Worm (Caenorhabditis elegans) whole organism, L2 larva: ENCODE measurements around the gene cpl-1.

Experiments used
- C34F6.9 ChIP-seq: fragments of 150-350 bp; optimal IDR thresholded peaks from 2 replicates; lab custom pipeline; 2014; ENCODE audit warnings: missing biosample characterization, missing genetic modification characterization
- F13H6.1 ChIP-seq: sonication (generic microtip); optimal IDR thresholded peaks from 2 replicates; lab custom pipeline; 2016; ENCODE audit warnings: missing genetic modification characterization, missing compliant biosample characterization
- R02D3.7 ChIP-seq: fragments of 150-350 bp; optimal IDR thresholded peaks from 2 replicates; lab custom pipeline; 2014; ENCODE audit warnings: missing biosample characterization, missing genetic modification characterization
- Y55F3AM.14 ChIP-seq: fragments of 200-800 bp; sonication (Bioruptor generic); optimal IDR thresholded peaks from 2 replicates; lab custom pipeline; 2018; ENCODE audit warnings: mild to moderate bottlenecking, missing genetic modification characterization, missing compliant biosample characterization
- ZK546.5 ChIP-seq: sonication (generic microtip); optimal IDR thresholded peaks from 2 replicates; lab custom pipeline; 2017; ENCODE audit warnings: missing biosample characterization, missing genetic modification characterization
- alr-1 ChIP-seq: fragments of 150-350 bp; optimal IDR thresholded peaks from 2 replicates; lab custom pipeline; 2014; ENCODE audit warnings: missing biosample characterization, missing genetic modification characterization
- aly-2 ChIP-seq: fragments of 150-350 bp; optimal IDR thresholded peaks from 2 replicates; lab custom pipeline; 2014; ENCODE audit warnings: missing biosample characterization, missing genetic modification characterization
- ama-1 ChIP-seq: fragments of 150-350 bp; optimal IDR thresholded peaks from 2 replicates; lab custom pipeline; 2018; ENCODE audit warnings: inconsistent platforms
- blmp-1 ChIP-seq: sonication (generic microtip); optimal IDR thresholded peaks from 2 replicates; lab custom pipeline; 2017; ENCODE audit warnings: missing genetic modification characterization, mild to moderate bottlenecking, missing compliant biosample characterization, antibody characterized with exemption, moderate library complexity; ENCODE audit not compliant: insufficient read depth
- ceh-16 ChIP-seq: fragments of 150-350 bp; optimal IDR thresholded peaks from 2 replicates; lab custom pipeline; 2014; ENCODE audit warnings: missing biosample characterization, missing genetic modification characterization
- ceh-82 ChIP-seq: fragments of 150-350 bp; optimal IDR thresholded peaks from 2 replicates; lab custom pipeline; 2014; ENCODE audit warnings: missing biosample characterization, missing genetic modification characterization
- crh-2 ChIP-seq: sonication (generic microtip); optimal IDR thresholded peaks from 2 replicates; lab custom pipeline; 2017; ENCODE audit warnings: missing biosample characterization, missing genetic modification characterization
- dmd-4 ChIP-seq: sonication (generic microtip); optimal IDR thresholded peaks from 2 replicates; lab custom pipeline; 2017; ENCODE audit warnings: missing biosample characterization, missing genetic modification characterization
- egl-27 ChIP-seq: sonication (generic microtip); optimal IDR thresholded peaks from 3 replicates; lab custom pipeline; 2017; ENCODE audit warnings: missing biosample characterization, missing genetic modification reagents, missing genetic modification characterization
- elt-1 ChIP-seq: fragments of 150-350 bp; optimal IDR thresholded peaks from 2 replicates; lab custom pipeline; 2014; ENCODE audit warnings: missing biosample characterization, missing genetic modification characterization
- elt-3 ChIP-seq: sonication (generic microtip); optimal IDR thresholded peaks from 2 replicates; lab custom pipeline; 2017; ENCODE audit warnings: missing biosample characterization, missing genetic modification characterization
- fos-1 ChIP-seq: fragments of 150-350 bp; optimal IDR thresholded peaks from 2 replicates; lab custom pipeline; 2014; ENCODE audit warnings: missing biosample characterization, missing genetic modification characterization
- gmeb-1 ChIP-seq: fragments of 150-350 bp; optimal IDR thresholded peaks from 2 replicates; lab custom pipeline; 2014; ENCODE audit warnings: missing biosample characterization, missing genetic modification characterization
- lin-11 ChIP-seq: fragments of 150-350 bp; sonication (generic microtip); optimal IDR thresholded peaks from 2 replicates; lab custom pipeline; 2014; ENCODE audit warnings: missing biosample characterization, missing genetic modification characterization, inconsistent platforms, mixed read lengths
- lin-13 ChIP-seq: fragments of 150-350 bp; optimal IDR thresholded peaks from 2 replicates; lab custom pipeline; 2014; ENCODE audit warnings: missing biosample characterization, missing genetic modification reagents, missing genetic modification characterization
- lin-39 ChIP-seq: fragments of 150-350 bp; optimal IDR thresholded peaks from 2 replicates; lab custom pipeline; 2014; ENCODE audit warnings: missing biosample characterization, missing genetic modification reagents, missing genetic modification characterization
- lsy-2 ChIP-seq, 2 experiments: fragments of 150-350 bp in 1 of 2; sonication (generic microtip) in 1 of 2; optimal IDR thresholded peaks; 2 replicates each; lab custom pipeline; 2014 to 2017; ENCODE audit warnings: missing biosample characterization in 2 of 2, missing genetic modification characterization in 2 of 2
- mab-5 ChIP-seq: fragments of 150-350 bp; optimal IDR thresholded peaks from 2 replicates; lab custom pipeline; 2014; ENCODE audit warnings: missing biosample characterization, missing genetic modification characterization
- mbf-1 ChIP-seq: sonication (generic microtip); optimal IDR thresholded peaks from 2 replicates; lab custom pipeline; 2017; ENCODE audit warnings: missing biosample characterization, missing genetic modification characterization
- mdl-1 ChIP-seq, 2 experiments: fragments of 150-350 bp in 1 of 2; sonication (generic microtip) in 1 of 2; optimal IDR thresholded peaks; 2 replicates each; lab custom pipeline; 2017; ENCODE audit warnings: missing biosample characterization in 2 of 2, missing genetic modification characterization in 2 of 2
- nhr-10 ChIP-seq: sonication (generic microtip); optimal IDR thresholded peaks from 2 replicates; lab custom pipeline; 2017; ENCODE audit warnings: missing biosample characterization, missing genetic modification characterization
- nhr-11 ChIP-seq: fragments of 150-350 bp; optimal IDR thresholded peaks from 2 replicates; lab custom pipeline; 2014; ENCODE audit warnings: missing biosample characterization, missing genetic modification characterization
- nhr-12 ChIP-seq: fragments of 150-350 bp; optimal IDR thresholded peaks from 2 replicates; lab custom pipeline; 2014; ENCODE audit warnings: missing biosample characterization, missing genetic modification characterization
- nhr-129 ChIP-seq: fragments of 150-350 bp; optimal IDR thresholded peaks from 2 replicates; lab custom pipeline; 2014; ENCODE audit warnings: missing biosample characterization, missing genetic modification characterization
- nhr-21 ChIP-seq: fragments of 150-350 bp; optimal IDR thresholded peaks from 2 replicates; lab custom pipeline; 2014; ENCODE audit warnings: missing biosample characterization, missing genetic modification characterization
- nhr-23 ChIP-seq: fragments of 150-350 bp; optimal IDR thresholded peaks from 2 replicates; lab custom pipeline; 2014; ENCODE audit warnings: missing biosample characterization, missing genetic modification reagents, missing genetic modification characterization
- nhr-237 ChIP-seq: fragments of 150-350 bp; optimal IDR thresholded peaks from 2 replicates; lab custom pipeline; 2014; ENCODE audit warnings: missing biosample characterization, missing genetic modification characterization
- nhr-25 ChIP-seq: fragments of 150-350 bp; sonication (generic microtip); optimal IDR thresholded peaks from 3 replicates; lab custom pipeline; 2014; ENCODE audit warnings: missing biosample characterization, missing genetic modification characterization
- nhr-6 ChIP-seq: fragments of 150-350 bp; optimal IDR thresholded peaks from 2 replicates; lab custom pipeline; 2014; ENCODE audit warnings: missing biosample characterization, missing genetic modification characterization
- nhr-77 ChIP-seq: fragments of 150-350 bp; optimal IDR thresholded peaks from 2 replicates; lab custom pipeline; 2014; ENCODE audit warnings: missing biosample characterization, missing genetic modification characterization
- peb-1 ChIP-seq: fragments of 150-350 bp; optimal IDR thresholded peaks from 2 replicates; lab custom pipeline; 2014; ENCODE audit warnings: missing biosample characterization, missing genetic modification characterization
- sem-4 ChIP-seq: fragments of 150-350 bp; optimal IDR thresholded peaks from 2 replicates; lab custom pipeline; 2014; ENCODE audit warnings: missing biosample characterization, missing genetic modification reagents, missing genetic modification characterization
- skn-1 ChIP-seq: sonication (generic microtip); optimal IDR thresholded peaks from 2 replicates; lab custom pipeline; 2017; ENCODE audit warnings: missing biosample characterization, missing genetic modification characterization
- sma-3 ChIP-seq: sonication (generic microtip); optimal IDR thresholded peaks from 2 replicates; lab custom pipeline; 2016; ENCODE audit warnings: missing genetic modification reagents, missing genetic modification characterization, missing compliant biosample characterization
- sma-9 ChIP-seq, 2 experiments: fragments of 150-350 bp in 1 of 2; sonication (generic microtip) in 1 of 2; optimal IDR thresholded peaks; 2 replicates each; lab custom pipeline; 2014 to 2016; ENCODE audit warnings: missing genetic modification characterization in 2 of 2, mild to moderate bottlenecking in 1 of 2, missing biosample characterization in 1 of 2, missing compliant biosample characterization in 1 of 2, missing genetic modification reagents in 1 of 2, moderate library complexity in 1 of 2
- snpc-4 ChIP-seq: fragments of 150-350 bp; optimal IDR thresholded peaks from 2 replicates; lab custom pipeline; 2014; ENCODE audit warnings: missing biosample characterization, missing genetic modification characterization
- unc-39 ChIP-seq: fragments of 150-350 bp; optimal IDR thresholded peaks from 2 replicates; lab custom pipeline; 2014; ENCODE audit warnings: missing biosample characterization, missing genetic modification characterization
- unc-55 ChIP-seq: fragments of 150-350 bp; sonication (generic microtip); optimal IDR thresholded peaks from 3 replicates; lab custom pipeline; 2014; ENCODE audit warnings: missing biosample characterization, missing genetic modification reagents, missing genetic modification characterization
- unc-62 ChIP-seq: fragments of 150-350 bp; optimal IDR thresholded peaks from 2 replicates; lab custom pipeline; 2014; ENCODE audit warnings: missing biosample characterization, missing genetic modification reagents, missing genetic modification characterization
- zag-1 ChIP-seq: fragments of 150-350 bp; optimal IDR thresholded peaks from 2 replicates; lab custom pipeline; 2014; ENCODE audit warnings: missing biosample characterization, missing genetic modification characterization
- ztf-1 ChIP-seq: fragments of 200-800 bp; sonication (Bioruptor generic); conservative IDR thresholded peaks from 2 replicates; pipeline ENCODE4 v1.3.6; 2022; ENCODE audit warnings: missing genetic modification characterization, missing compliant biosample characterization
- ztf-11 ChIP-seq: sonication (generic microtip); optimal IDR thresholded peaks from 2 replicates; lab custom pipeline; 2017; ENCODE audit warnings: missing biosample characterization, missing genetic modification characterization
- ztf-4 ChIP-seq: fragments of 150-350 bp; optimal IDR thresholded peaks from 2 replicates; lab custom pipeline; 2014; ENCODE audit warnings: missing biosample characterization, missing genetic modification characterization

The cpl-1 gene

DNA sequence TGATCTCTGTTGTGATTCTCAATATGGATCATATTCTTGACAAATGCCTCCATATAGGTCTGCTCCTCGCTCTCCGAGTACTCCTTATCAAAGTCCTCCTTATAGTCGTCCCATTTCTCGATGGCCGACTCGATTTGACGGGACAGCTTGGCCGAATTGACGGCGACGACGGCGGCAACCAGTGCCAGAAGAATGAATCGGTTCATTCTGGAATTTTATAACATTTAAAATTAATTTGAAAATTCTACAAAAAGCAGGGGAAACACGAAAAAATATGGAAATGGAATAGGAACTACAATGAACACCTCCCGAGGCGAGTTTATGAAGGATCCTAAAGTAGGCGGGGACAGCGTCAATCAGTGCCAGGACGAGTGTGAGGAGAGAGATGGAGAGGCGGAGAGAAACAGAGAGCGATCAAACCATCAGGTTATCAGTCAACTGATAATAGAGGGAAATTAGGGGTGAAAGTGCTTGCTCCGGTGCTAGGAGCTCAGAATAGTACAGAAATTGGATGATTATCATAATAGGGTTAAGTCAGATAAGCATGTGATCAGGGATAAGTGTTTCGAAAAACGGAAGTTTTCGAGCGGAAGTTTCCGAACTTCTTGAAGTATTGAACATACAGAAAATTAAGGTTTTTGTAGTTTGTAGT, at the start of gene cpl-1:
Gene cpl-1, minus strand, starts transcription at position 207 of the 652 bp plus-strand sequence.
- TF ChIP-seq ztf-4: no peak
- no peak for TF ChIP-seq gmeb-1 (tag; lab: Kevin White, UChicago)
- TF ChIP-seq ceh-82 (tag; lab: Kevin White, UChicago): no peak
- TF ChIP-seq aly-2: no peak
- TF ChIP-seq R02D3.7 (tag; lab: Kevin White, UChicago): no peak
- TF ChIP-seq snpc-4 (tag; lab: Kevin White, UChicago): no peak
- TF ChIP-seq mdl-1 (tag; optimal IDR thresholded peaks at IDR 0.05; lab: Kevin White, UChicago): no peak
- TF ChIP-seq dmd-4 (tag; lab: Kevin White, UChicago): no peak
- no peak for TF ChIP-seq unc-62 (GFP tag; lab: Kevin White, UChicago)
- TF ChIP-seq alr-1 (tag; lab: Kevin White, UChicago): no peak
- TF ChIP-seq crh-2: peak; percentile 20
- TF ChIP-seq ama-1 (lab: Kevin White, UChicago): peak; percentile 70
- TF ChIP-seq mbf-1: no peak
- no peak for TF ChIP-seq ceh-16 (tag; lab: Kevin White, UChicago)
- TF ChIP-seq ZK546.5: no peak
- TF ChIP-seq nhr-25 (tag; lab: Kevin White, UChicago): no peak
- no peak for TF ChIP-seq Y55F3AM.14 (GFP tag; lab: Kevin White, UChicago)
- no peak for TF ChIP-seq elt-3 (tag; lab: Kevin White, UChicago)
- no peak for TF ChIP-seq nhr-77
- no peak for TF ChIP-seq sem-4 (tag; lab: Kevin White, UChicago)
- TF ChIP-seq ztf-11: no peak
- TF ChIP-seq lsy-2 (tag; optimal IDR thresholded peaks at IDR 0.05; lab: Kevin White, UChicago): peak in 1 of 2 experiments; percentile 37
- no peak for TF ChIP-seq peb-1 (tag; lab: Kevin White, UChicago)
- TF ChIP-seq nhr-6 (tag; lab: Kevin White, UChicago): no peak
- peak; percentile 38 for TF ChIP-seq sma-9 (GFP tag; optimal IDR thresholded peaks at IDR 0.05; lab: Kevin White, UChicago)
- TF ChIP-seq sma-9 (tag; optimal IDR thresholded peaks at IDR 0.05; lab: Kevin White, UChicago): no peak
- TF ChIP-seq lin-13 (GFP tag; lab: Kevin White, UChicago): no peak
- TF ChIP-seq nhr-10 (tag; lab: Kevin White, UChicago): no peak
- no peak for TF ChIP-seq nhr-12 (tag; lab: Kevin White, UChicago)
- no peak for TF ChIP-seq skn-1 (tag; lab: Kevin White, UChicago)
- TF ChIP-seq sma-3 (GFP tag; lab: Kevin White, UChicago): no peak
- TF ChIP-seq unc-39 (tag; lab: Kevin White, UChicago): no peak
- peak; percentile 25 for TF ChIP-seq F13H6.1 (tag; lab: Kevin White, UChicago)
- TF ChIP-seq nhr-129: peak; percentile 33
- TF ChIP-seq nhr-237 (tag; lab: Kevin White, UChicago): no peak
- no peak for TF ChIP-seq C34F6.9 (tag; lab: Kevin White, UChicago)
- no peak for TF ChIP-seq ztf-1 (GFP tag; lab: Robert Waterston, UW)
- TF ChIP-seq zag-1 (tag; lab: Kevin White, UChicago): no peak
- no peak for TF ChIP-seq nhr-21 (tag; lab: Kevin White, UChicago)
- TF ChIP-seq nhr-23 (tag; lab: Kevin White, UChicago): no peak
- no peak for TF ChIP-seq lin-39 (tag; lab: Kevin White, UChicago)
- TF ChIP-seq elt-1 (tag; lab: Kevin White, UChicago): no peak
- no peak for TF ChIP-seq nhr-11
- TF ChIP-seq egl-27 (tag; lab: Kevin White, UChicago): no peak
- TF ChIP-seq lin-11: no peak
- no peak for TF ChIP-seq mab-5 (tag; lab: Kevin White, UChicago)
- peak; percentile 9 for TF ChIP-seq blmp-1 (tag; lab: Kevin White, UChicago)
- TF ChIP-seq fos-1: peak; percentile 56
- no peak for TF ChIP-seq unc-55
